Fruit fly (Drosophila melanogaster): Measurements from ENCODE around the gene Alp11.
A peak's percentile ranks its signal among the peaks of the same experiment; 100 is the strongest.

Alp11 gene

DNA sequence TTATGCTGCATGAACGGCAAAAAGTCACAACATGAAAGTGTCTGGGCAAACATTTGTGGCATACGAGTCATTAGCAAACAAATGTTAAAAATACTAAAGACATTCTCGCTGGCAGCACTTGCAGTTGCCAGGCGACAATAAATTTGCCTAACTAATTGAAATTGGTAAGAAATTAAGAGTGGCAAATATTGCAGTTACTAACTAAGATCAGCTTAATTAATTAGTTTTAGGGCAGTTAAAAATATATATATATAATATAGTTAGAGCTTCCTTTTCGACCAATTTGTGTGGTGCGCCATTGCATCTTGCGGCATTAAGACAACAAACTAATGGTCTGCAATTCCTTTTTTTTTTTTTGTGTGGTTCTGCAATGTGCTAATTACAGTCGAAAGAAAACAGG, 30.4 kb downstream of the Alp11 start (continued):
- TF ChIP-seq HLH3B (GFP tag; IDR thresholded peaks at IDR 0.05) (peak; percentile 51), CG1647 (GFP tag; optimal IDR thresholded peaks at IDR 0.05) (no peak), wdn (GFP tag; IDR thresholded peaks at IDR 0.05) (no peak), CG3838 (GFP tag; optimal IDR thresholded peaks at IDR 0.05) (no peak), Poxn (GFP tag; IDR thresholded peaks at IDR 0.05) (no peak), CG10543 (GFP tag; optimal IDR thresholded peaks at IDR 0.05) (no peak), stwl (tag; optimal IDR thresholded peaks at IDR 0.05) (no peak), sens (GFP tag) (peak; percentile 61), cas (GFP tag; IDR thresholded peaks at IDR 0.05) (no peak), chn (GFP tag; optimal IDR thresholded peaks at IDR 0.05) (no peak), jing (GFP tag; optimal IDR thresholded peaks at IDR 0.05) (no peak), Ptx1 (GFP tag; IDR thresholded peaks at IDR 0.05) (peak; percentile 36; the same call in 1 of the 2 replicates), sens-2 (GFP tag; IDR thresholded peaks at IDR 0.05) (peak; percentile 54; the same call in 1 of the 2 replicates), btn (GFP tag; optimal IDR thresholded peaks at IDR 0.05) (no peak), CG18764 (GFP tag; optimal IDR thresholded peaks at IDR 0.05) (no peak), CG31388 (GFP tag; optimal IDR thresholded peaks at IDR 0.05) (no peak), CG15601 (tag; optimal IDR thresholded peaks at IDR 0.05) (peak; percentile 13), Nf-YC (tag; optimal IDR thresholded peaks at IDR 0.05) (no peak), CkIIα-i1 (GFP tag; IDR thresholded peaks at IDR 0.05) (no peak), scrt (GFP tag; optimal IDR thresholded peaks at IDR 0.05) (no peak), pfk (GFP tag; optimal IDR thresholded peaks at IDR 0.05) (no peak), CG4617 (GFP tag; optimal IDR thresholded peaks at IDR 0.05; ENCODE audit: borderline replicate concordance) (no peak), CG11504 (tag; optimal IDR thresholded peaks at IDR 0.05) (peak; percentile 52), CG5953 (GFP tag; IDR thresholded peaks at IDR 0.05) (no peak), repo (GFP tag; optimal IDR thresholded peaks at IDR 0.05) (no peak), CG12155 (GFP tag; optimal IDR thresholded peaks at IDR 0.05) (no peak), Eip74EF (GFP tag; optimal IDR thresholded peaks at IDR 0.05) (no peak), Gsc (GFP tag; IDR thresholded peaks at IDR 0.05) (peak; percentile 25; the same call in 1 of the 2 replicates), odd (GFP tag; optimal IDR thresholded peaks at IDR 0.05) (no peak), CG6175 (GFP tag; IDR thresholded peaks at IDR 0.05) (no peak), Ada2b (GFP tag; IDR thresholded peaks at IDR 0.05) (peak; percentile 43), CG10565 (GFP tag; optimal IDR thresholded peaks at IDR 0.05) (no peak), CG10321 (GFP tag; IDR thresholded peaks at IDR 0.05) (no peak), cwo (GFP tag; optimal IDR thresholded peaks at IDR 0.05) (no peak), slbo (GFP tag; IDR thresholded peaks at IDR 0.05) (no peak), CG13123 (GFP tag; optimal IDR thresholded peaks at IDR 0.05) (no peak), maf-S (GFP tag; optimal IDR thresholded peaks at IDR 0.05) (no peak), Med (GFP tag) (peak; percentile 13), CG12659 (GFP tag; optimal IDR thresholded peaks at IDR 0.05) (no peak), CG7928 (GFP tag; optimal IDR thresholded peaks at IDR 0.05) (no peak), CG2202 (tag; optimal IDR thresholded peaks at IDR 0.05) (peak; percentile 39), CG7372 (GFP tag; IDR thresholded peaks at IDR 0.05) (no peak), Fer3 (tag; optimal IDR thresholded peaks at IDR 0.05) (no peak), insv (GFP tag; optimal IDR thresholded peaks at IDR 0.05) (no peak), Nf-YA (GFP tag; IDR thresholded peaks at IDR 0.05) (no peak), Adf1 (GFP tag; IDR thresholded peaks at IDR 0.05) (no peak), CG17912 (GFP tag; optimal IDR thresholded peaks at IDR 0.05) (no peak), lilli (GFP tag; optimal IDR thresholded peaks at IDR 0.05) (no peak), ems (GFP tag; optimal IDR thresholded peaks at IDR 0.05) (no peak), Hsf (GFP tag; optimal IDR thresholded peaks at IDR 0.05) (no peak), NFAT (GFP tag; IDR thresholded peaks at IDR 0.05) (no peak), CG16863 (GFP tag; optimal IDR thresholded peaks at IDR 0.05) (no peak), Dfd (GFP tag; optimal IDR thresholded peaks at IDR 0.05) (no peak)

All from whole organism, embryonic.